Worm (Caenorhabditis elegans) whole organism, L3 larva: ENCODE measurements around the gene C16C8.5.
"Not testable (repeated sequence)": the region's sequence is repeated elsewhere in the genome, so short reads cannot be mapped to it uniquely, and the experiment has no call there.

Experiments
- R02D3.7 ChIP-seq: fragments of 150-350 bp; optimal IDR thresholded peaks from 2 replicates; lab custom pipeline; 2014; ENCODE audit warnings: missing biosample characterization, missing genetic modification characterization
- ZK546.5 ChIP-seq: sonication (generic microtip); optimal IDR thresholded peaks from 2 replicates; lab custom pipeline; 2017; ENCODE audit warnings: missing biosample characterization, missing genetic modification characterization
- aly-2 ChIP-seq: fragments of 150-350 bp; optimal IDR thresholded peaks from 2 replicates; lab custom pipeline; 2014; ENCODE audit warnings: missing biosample characterization, missing genetic modification characterization
- ama-1 ChIP-seq: fragments of 150-350 bp; optimal IDR thresholded peaks from 2 replicates; lab custom pipeline; 2018
- ceh-16 ChIP-seq: sonication (generic microtip); optimal IDR thresholded peaks from 2 replicates; lab custom pipeline; 2017; ENCODE audit warnings: missing biosample characterization, missing genetic modification characterization
- ceh-28 ChIP-seq: fragments of 150-350 bp; optimal IDR thresholded peaks from 2 replicates; lab custom pipeline; 2014; ENCODE audit warnings: missing biosample characterization, missing genetic modification reagents, missing genetic modification characterization
- ceh-82 ChIP-seq: fragments of 150-350 bp; optimal IDR thresholded peaks from 2 replicates; lab custom pipeline; 2014; ENCODE audit warnings: missing biosample characterization, missing genetic modification characterization
- ceh-9 ChIP-seq: sonication (generic microtip); optimal IDR thresholded peaks from 2 replicates; lab custom pipeline; 2018; ENCODE audit warnings: missing biosample characterization, missing genetic modification characterization
- daf-12 ChIP-seq: fragments of 150-350 bp; optimal IDR thresholded peaks from 2 replicates; lab custom pipeline; 2014; ENCODE audit warnings: missing biosample characterization, missing genetic modification reagents, missing genetic modification characterization
- egl-5 ChIP-seq: fragments of 150-350 bp; optimal IDR thresholded peaks from 2 replicates; lab custom pipeline; 2017; ENCODE audit warnings: missing biosample characterization, missing genetic modification reagents, missing genetic modification characterization, inconsistent platforms
- elt-1 ChIP-seq: fragments of 150-350 bp; optimal IDR thresholded peaks from 2 replicates; lab custom pipeline; 2014; ENCODE audit warnings: missing biosample characterization, missing genetic modification characterization
- elt-3 ChIP-seq, 3 experiments: fragments of 150-350 bp in 1 of 3; sonication (generic microtip) in 2 of 3; optimal IDR thresholded peaks; 2 replicates in 2 of 3; 4 replicates in 1 of 3; lab custom pipeline; 2014 to 2017; ENCODE audit warnings: missing biosample characterization in 3 of 3, missing genetic modification characterization in 3 of 3
- eor-1 ChIP-seq, 2 experiments: fragments of 150-350 bp; optimal IDR thresholded peaks; 2 replicates each; lab custom pipeline; 2014 to 2018; ENCODE audit warnings: missing biosample characterization in 2 of 2, missing genetic modification characterization in 2 of 2
- fkh-10 ChIP-seq: sonication (generic microtip); optimal IDR thresholded peaks from 2 replicates; lab custom pipeline; 2017; ENCODE audit warnings: missing biosample characterization, missing genetic modification reagents, missing genetic modification characterization
- fkh-2 ChIP-seq: fragments of 150-350 bp; optimal IDR thresholded peaks from 2 replicates; lab custom pipeline; 2014; ENCODE audit warnings: missing biosample characterization, missing genetic modification reagents, missing genetic modification characterization
- jun-1 ChIP-seq: fragments of 150-350 bp; optimal IDR thresholded peaks from 2 replicates; lab custom pipeline; 2014; ENCODE audit warnings: missing biosample characterization, missing genetic modification reagents, missing genetic modification characterization
- lin-15B ChIP-seq: fragments of 150-350 bp; optimal IDR thresholded peaks from 2 replicates; lab custom pipeline; 2014; ENCODE audit warnings: missing biosample characterization, missing genetic modification characterization
- lsy-12 ChIP-seq: sonication (generic microtip); optimal IDR thresholded peaks from 2 replicates; lab custom pipeline; 2016; ENCODE audit warnings: mild to moderate bottlenecking, missing genetic modification characterization, missing compliant biosample characterization
- mdl-1 ChIP-seq: fragments of 150-350 bp; optimal IDR thresholded peaks from 2 replicates; lab custom pipeline; 2014; ENCODE audit warnings: missing biosample characterization, missing genetic modification characterization
- mml-1 ChIP-seq: fragments of 150-350 bp; sonication (generic microtip); optimal IDR thresholded peaks from 3 replicates; lab custom pipeline; 2014; ENCODE audit warnings: missing biosample characterization, missing genetic modification characterization
- nhr-11 ChIP-seq: fragments of 150-350 bp; optimal IDR thresholded peaks from 2 replicates; lab custom pipeline; 2014; ENCODE audit warnings: missing biosample characterization, missing genetic modification characterization
- nhr-12 ChIP-seq: fragments of 150-350 bp; optimal IDR thresholded peaks from 2 replicates; lab custom pipeline; 2014; ENCODE audit warnings: missing biosample characterization, missing genetic modification characterization
- nhr-23 ChIP-seq: fragments of 150-350 bp; optimal IDR thresholded peaks from 2 replicates; lab custom pipeline; 2014; ENCODE audit warnings: missing biosample characterization, missing genetic modification reagents, missing genetic modification characterization
- nhr-237 ChIP-seq: fragments of 150-350 bp; optimal IDR thresholded peaks from 2 replicates; lab custom pipeline; 2014; ENCODE audit warnings: missing biosample characterization, missing genetic modification characterization
- nhr-43 ChIP-seq: sonication (generic microtip); optimal IDR thresholded peaks from 2 replicates; lab custom pipeline; 2016; ENCODE audit warnings: mild to moderate bottlenecking, missing genetic modification characterization, missing compliant biosample characterization; ENCODE audit not compliant: poor library complexity, severe bottlenecking
- nhr-67 ChIP-seq: fragments of 150-350 bp; optimal IDR thresholded peaks from 2 replicates; lab custom pipeline; 2014; ENCODE audit warnings: missing biosample characterization, missing genetic modification characterization
- pha-4 ChIP-seq: fragments of 150-350 bp; optimal IDR thresholded peaks from 2 replicates; lab custom pipeline; 2014; ENCODE audit warnings: missing biosample characterization, missing genetic modification reagents, missing genetic modification characterization
- skn-1 ChIP-seq: fragments of 150-350 bp; optimal IDR thresholded peaks from 2 replicates; lab custom pipeline; 2014; ENCODE audit warnings: missing biosample characterization, missing genetic modification characterization
- tbx-2 ChIP-seq: sonication (generic microtip); optimal IDR thresholded peaks from 2 replicates; lab custom pipeline; 2016; ENCODE audit warnings: mild to moderate bottlenecking, missing genetic modification characterization, missing compliant biosample characterization
- unc-62 ChIP-seq: fragments of 150-350 bp; sonication (generic microtip); optimal IDR thresholded peaks from 4 replicates; lab custom pipeline; 2014; ENCODE audit warnings: missing biosample characterization, missing genetic modification reagents, missing genetic modification characterization
- zag-1 ChIP-seq: fragments of 150-350 bp; optimal IDR thresholded peaks from 2 replicates; lab custom pipeline; 2014; ENCODE audit warnings: missing biosample characterization, missing genetic modification characterization
- ztf-4 ChIP-seq: fragments of 150-350 bp; optimal IDR thresholded peaks from 2 replicates; lab custom pipeline; 2014; ENCODE audit warnings: missing biosample characterization, missing genetic modification characterization

C16C8.5 gene

DNA sequence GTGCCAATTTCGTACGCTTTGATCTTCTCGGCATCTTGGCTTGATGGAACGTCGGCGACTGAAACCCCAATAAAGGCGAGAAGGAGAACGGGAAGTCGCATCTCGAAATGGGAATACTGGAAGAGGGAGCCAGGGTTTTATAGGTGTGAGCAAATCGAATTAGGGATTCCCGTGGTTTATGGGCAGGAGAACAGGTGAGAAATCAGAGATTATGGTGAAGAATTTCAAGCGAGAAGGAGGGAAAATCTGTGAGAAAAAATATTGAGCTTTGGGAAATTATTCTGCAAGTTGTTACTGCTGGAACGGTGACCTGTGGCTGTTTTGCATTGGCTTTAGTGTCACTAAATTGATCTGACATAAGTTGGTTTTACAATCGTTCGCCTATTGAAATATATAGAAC lies 26.4 kb upstream of the C16C8.5 start, which contains the start of gene Y49F6B.13:
Gene Y49F6B.13, minus strand, starts transcription at position 101 of the 400 bp plus-strand sequence.
- no peak for TF ChIP-seq elt-1 (tag; lab: Kevin White, UChicago)
- TF ChIP-seq tbx-2 (tag; lab: Kevin White, UChicago), result no peak
- TF ChIP-seq nhr-237, result no peak
- TF ChIP-seq jun-1 (tag; lab: Kevin White, UChicago), result no peak
- no peak for TF ChIP-seq mml-1 (tag; lab: Kevin White, UChicago)
- no peak for TF ChIP-seq eor-1 (tag; optimal IDR thresholded peaks at IDR 0.05; lab: Kevin White, UChicago)
- no peak for TF ChIP-seq nhr-23 (tag; lab: Kevin White, UChicago)
- no peak for TF ChIP-seq ceh-9 (tag; lab: Kevin White, UChicago)
- no peak for TF ChIP-seq unc-62 (GFP tag; lab: Kevin White, UChicago)
- no peak for TF ChIP-seq zag-1
- TF ChIP-seq fkh-2, result no peak
- TF ChIP-seq nhr-11 (tag; lab: Kevin White, UChicago), result no peak
- TF ChIP-seq mdl-1 (tag; lab: Kevin White, UChicago), result no peak
- TF ChIP-seq aly-2 (tag; lab: Kevin White, UChicago), result no peak
- no peak for TF ChIP-seq daf-12 (tag; lab: Kevin White, UChicago)
- TF ChIP-seq ceh-16 (tag; lab: Kevin White, UChicago), result no peak
- no peak for TF ChIP-seq pha-4
- TF ChIP-seq elt-3 (tag; optimal IDR thresholded peaks at IDR 0.05; lab: Kevin White, UChicago), result no peak
- no peak for TF ChIP-seq nhr-43
- no peak for TF ChIP-seq lsy-12 (tag; lab: Kevin White, UChicago)

DNA sequence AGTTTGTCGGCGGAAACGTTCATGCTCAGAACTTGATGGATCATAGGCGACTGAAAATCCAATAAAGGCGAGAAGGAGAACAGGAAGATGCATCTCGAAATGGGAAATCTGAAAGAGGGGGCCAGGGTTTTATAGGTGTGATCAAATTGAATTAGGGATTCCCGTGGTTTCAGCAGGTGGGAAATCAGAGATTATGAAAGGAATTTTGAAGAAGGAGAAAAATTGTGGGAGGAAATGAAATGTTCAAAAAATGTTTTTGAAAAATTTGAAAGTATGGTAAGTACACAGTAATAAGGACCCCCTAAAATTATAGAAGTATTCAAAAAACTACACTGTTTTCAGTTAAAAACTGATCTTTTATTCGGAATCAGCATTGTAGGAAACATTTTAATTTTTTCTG lies 25.4 kb upstream of the C16C8.5 start, which contains the start of gene Y49F6B.20:
Gene Y49F6B.20, minus strand, starts transcription at position 101 of the 400 bp plus-strand sequence.
- no peak for TF ChIP-seq ceh-82
- TF ChIP-seq mml-1 (tag; lab: Kevin White, UChicago), result no peak
- no peak for TF ChIP-seq R02D3.7
- no peak for TF ChIP-seq ceh-9 (tag; lab: Kevin White, UChicago)
- no peak for TF ChIP-seq unc-62 (GFP tag; lab: Kevin White, UChicago)
- TF ChIP-seq nhr-43, result no peak
- no peak for TF ChIP-seq egl-5
- TF ChIP-seq ceh-28, result no peak
- no peak for TF ChIP-seq elt-1 (tag; lab: Kevin White, UChicago)
- TF ChIP-seq nhr-23 (tag; lab: Kevin White, UChicago), result no peak
- no peak for TF ChIP-seq ama-1 (lab: Kevin White, UChicago)
- TF ChIP-seq tbx-2 (tag; lab: Kevin White, UChicago), result no peak
- no peak for TF ChIP-seq elt-3 (tag; optimal IDR thresholded peaks at IDR 0.05; lab: Kevin White, UChicago)
- TF ChIP-seq zag-1, result no peak
- TF ChIP-seq aly-2 (tag; lab: Kevin White, UChicago), result no peak

DNA sequence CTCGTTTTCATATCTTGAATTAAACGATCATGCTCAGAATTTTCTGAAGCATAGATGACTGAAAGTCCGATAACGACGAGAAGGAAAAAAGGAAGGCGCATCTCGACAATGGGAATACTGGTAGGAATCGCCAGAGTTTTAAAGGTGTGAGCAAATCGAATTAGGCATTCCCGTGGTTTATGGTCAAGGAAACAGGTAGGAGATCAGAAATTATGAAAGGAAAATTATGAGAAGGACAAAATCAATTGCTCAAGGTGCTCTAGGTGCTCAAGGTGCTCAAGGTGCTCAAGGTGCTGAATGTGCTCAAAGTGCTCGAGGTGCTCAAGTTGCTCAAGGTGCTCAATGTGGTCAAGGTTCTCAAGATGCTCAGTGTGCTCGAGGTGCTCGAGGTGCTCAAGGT lies 19.4 kb upstream of the C16C8.5 start, which contains the start of gene C16C8.10:
Gene C16C8.10, minus strand, starts transcription at position 101 of the 400 bp plus-strand sequence.
- TF ChIP-seq ZK546.5, skn-1, daf-12 (tag; lab: Kevin White, UChicago): not testable (repeated sequence)

DNA sequence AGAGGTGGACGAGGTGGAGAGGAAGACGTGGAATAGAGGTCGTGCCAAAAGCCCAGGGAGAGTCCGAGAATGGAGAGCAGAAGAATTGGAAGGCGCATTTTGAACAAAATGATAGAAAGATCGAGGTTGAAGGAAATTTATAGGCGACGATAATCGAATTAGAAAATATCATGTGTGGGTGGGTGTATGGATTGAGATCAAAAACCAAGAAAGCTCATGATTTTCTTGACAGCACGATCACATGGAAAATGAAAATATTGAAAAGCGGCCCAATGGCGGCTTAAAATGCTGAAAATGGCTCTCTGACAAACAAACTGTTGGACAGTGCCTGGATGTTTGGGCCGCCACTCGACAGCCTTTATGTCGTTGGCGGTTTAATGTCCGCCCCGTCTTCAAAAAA lies 17.9 kb upstream of the C16C8.5 start, which contains the start of gene C16C8.9:
Gene C16C8.9, minus strand, starts transcription at position 101 of the 400 bp plus-strand sequence.
- TF ChIP-seq lsy-12 (tag; lab: Kevin White, UChicago) (no peak), ama-1 (lab: Kevin White, UChicago) (no peak), lin-15B (tag; lab: Kevin White, UChicago) (no peak)

DNA sequence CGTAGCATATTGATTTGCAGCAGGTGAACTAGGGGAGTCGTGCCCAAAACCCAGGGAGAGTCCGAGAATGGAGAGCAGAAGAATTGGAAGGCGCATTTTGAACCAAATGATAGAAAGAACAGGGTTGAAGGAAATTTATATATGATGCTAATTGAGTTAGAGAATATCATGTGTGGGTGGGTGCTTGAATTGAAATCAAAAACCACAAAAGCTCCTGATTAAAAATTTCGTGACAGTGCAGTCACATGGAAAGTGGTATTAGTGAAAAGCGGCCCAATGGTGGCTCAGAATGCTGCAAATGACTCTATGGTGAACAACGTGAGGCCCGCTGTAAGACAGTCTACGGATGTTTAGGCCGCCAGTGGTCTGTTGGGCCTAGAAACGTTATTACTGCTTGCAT lies 16.4 kb upstream of the C16C8.5 start, which contains the start of gene C16C8.8:
Gene C16C8.8, minus strand, starts transcription at position 101 of the 400 bp plus-strand sequence.
- TF ChIP-seq elt-1 (tag; lab: Kevin White, UChicago), result no peak
- no peak for TF ChIP-seq ZK546.5 (tag; lab: Kevin White, UChicago)
- TF ChIP-seq nhr-67 (tag; lab: Kevin White, UChicago), result no peak
- TF ChIP-seq mdl-1 (tag; lab: Kevin White, UChicago), result no peak
- TF ChIP-seq ceh-28, result no peak
- TF ChIP-seq ztf-4, result no peak
- TF ChIP-seq lin-15B (tag; lab: Kevin White, UChicago), result no peak
- no peak for TF ChIP-seq fkh-10 (GFP tag; lab: Kevin White, UChicago)
- no peak for TF ChIP-seq nhr-11 (tag; lab: Kevin White, UChicago)
- TF ChIP-seq lsy-12 (tag; lab: Kevin White, UChicago), result no peak
- TF ChIP-seq fkh-2, result no peak
- TF ChIP-seq nhr-237, result no peak
- TF ChIP-seq pha-4, result no peak
- no peak for TF ChIP-seq nhr-12 (tag; lab: Kevin White, UChicago)
- TF ChIP-seq nhr-43, result no peak
- TF ChIP-seq ceh-82, result no peak
- TF ChIP-seq unc-62 (GFP tag; lab: Kevin White, UChicago), result no peak
